Fruit fly (Drosophila melanogaster) whole organism, wandering third instar larva: ENCODE results near the gene Ak1.

Source experiments
- Abd-B ChIP-seq: fragments of >200 bp; optimal IDR thresholded peaks from 2 replicates; lab custom pipeline; 2017; ENCODE audit warnings: missing biosample characterization, missing genetic modification characterization
- Dfd ChIP-seq: fragments of >200 bp; optimal IDR thresholded peaks from 2 replicates; lab custom pipeline; 2017; ENCODE audit warnings: missing biosample characterization, missing genetic modification characterization
- HLH106 ChIP-seq: fragments of 200-800 bp; optimal IDR thresholded peaks from 3 replicates; lab custom pipeline; 2019; ENCODE audit warnings: missing biosample characterization, mild to moderate bottlenecking, missing genetic modification characterization, moderate library complexity
- Hnf4 ChIP-seq: fragments of 200-800 bp; sonication (Bioruptor generic); optimal IDR thresholded peaks from 2 replicates; lab custom pipeline; 2016; ENCODE audit warnings: missing biosample characterization, mild to moderate bottlenecking, missing genetic modification characterization
- Myc ChIP-seq: fragments of >200 bp; optimal IDR thresholded peaks from 2 replicates; lab custom pipeline; 2017
- dsf ChIP-seq: sonication (Bioruptor generic); optimal IDR thresholded peaks from 2 replicates; lab custom pipeline; 2016; ENCODE audit warnings: missing biosample characterization, missing genetic modification characterization, borderline replicate concordance
- sage ChIP-seq: fragments of 200-800 bp; sonication (Bioruptor generic); optimal IDR thresholded peaks from 2 replicates; lab custom pipeline; 2016; ENCODE audit warnings: missing biosample characterization, mild to moderate bottlenecking, missing genetic modification characterization
- usp ChIP-seq: fragments of >200 bp; optimal IDR thresholded peaks from 2 replicates; lab custom pipeline; 2017; ENCODE audit warnings: missing biosample characterization, missing genetic modification characterization

dm6 chr3L:12183967-12184366 lies 19.9 kb downstream of the Ak1 start:
- no peak for TF ChIP-seq Hnf4 (GFP tag; lab: Kevin White, UChicago)
- no peak for TF ChIP-seq Abd-B
- TF ChIP-seq Myc: no peak
- TF ChIP-seq usp (GFP tag; lab: Kevin White, UChicago): no peak
- no peak for TF ChIP-seq Dfd (GFP tag; lab: Kevin White, UChicago)
- TF ChIP-seq dsf (GFP tag; lab: Kevin White, UChicago): no peak
- no peak for TF ChIP-seq HLH106
- no peak for TF ChIP-seq sage (GFP tag; lab: Kevin White, UChicago)
